Fruit fly (Drosophila melanogaster) whole organism: ENCODE measurements around the gene CG31709.

Experiments
- Dll ChIP-seq: fragments of >200 bp; optimal IDR thresholded peaks from 2 replicates; lab custom pipeline; 2017
- psq ChIP-seq: fragments of >200 bp; optimal IDR thresholded peaks from 2 replicates; lab custom pipeline; 2017

DNA sequence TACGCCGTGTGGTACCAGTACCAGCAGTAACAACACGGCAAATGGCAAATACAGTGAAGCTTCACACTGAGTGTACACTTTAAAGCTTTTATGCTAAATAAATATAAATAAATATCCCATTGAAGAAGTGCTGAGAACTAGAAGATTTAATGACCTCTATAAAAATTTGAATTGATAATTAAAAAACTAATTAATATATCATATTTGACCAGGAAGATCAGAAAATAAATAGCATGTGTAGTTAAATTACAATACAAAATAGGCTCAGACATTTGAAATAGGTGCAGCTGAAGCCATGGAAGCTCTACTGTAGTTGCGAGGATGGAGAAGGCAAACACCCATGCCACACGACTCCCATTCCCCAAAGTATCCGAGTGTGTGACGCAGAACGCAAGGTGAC lies 14.9 kb downstream of the CG31709 start:
- TF ChIP-seq psq (lab: Kevin White, UChicago), result no peak
- TF ChIP-seq Dll (lab: Kevin White, UChicago), result no peak
